Worm (Caenorhabditis elegans): ENCODE measurements around the gene F43G6.10.

- TF ChIP-seq fkh-10 (GFP tag; optimal IDR thresholded peaks at IDR 0.05) (no peak), ceh-34 (tag; optimal IDR thresholded peaks at IDR 0.05) (no peak), C08G9.2 (tag; optimal IDR thresholded peaks at IDR 0.05) (no peak), nfya-1 (tag; optimal IDR thresholded peaks at IDR 0.05) (no peak), unc-42 (tag; optimal IDR thresholded peaks at IDR 0.05) (no peak), ceh-9 (tag; optimal IDR thresholded peaks at IDR 0.05) (no peak), nhr-11 (tag; optimal IDR thresholded peaks at IDR 0.05) (no peak)
These were observed 34.3 kb downstream of the F43G6.10 start for ce11 chrII:11843441-11843840.
